Worm (Caenorhabditis elegans): ENCODE data around the gene shc-3.

ce11 chrX:13706607-13707006 lies 10.7 kb upstream of the shc-3 start, which contains the start of gene K02D3.1:
- no peak for TF ChIP-seq pqm-1 (tag; optimal IDR thresholded peaks at IDR 0.05)
- TF ChIP-seq ets-4 (tag; optimal IDR thresholded peaks at IDR 0.05): no peak
- no peak for TF ChIP-seq pha-4 (tag; optimal IDR thresholded peaks at IDR 0.05)
- TF ChIP-seq ama-1 (optimal IDR thresholded peaks at IDR 0.05): no peak
- no peak for TF ChIP-seq odd-2 (tag; optimal IDR thresholded peaks at IDR 0.05)
- TF ChIP-seq hlh-8 (tag; optimal IDR thresholded peaks at IDR 0.05): no peak
- no peak for TF ChIP-seq rnt-1 (tag; optimal IDR thresholded peaks at IDR 0.05)
- no peak for TF ChIP-seq unc-3 (GFP tag; conservative IDR thresholded peaks at IDR 0.05)
- TF ChIP-seq unc-3 (tag; optimal IDR thresholded peaks at IDR 0.05): no peak
- no peak for TF ChIP-seq ceh-31 (tag; optimal IDR thresholded peaks at IDR 0.05)
- no peak for TF ChIP-seq hlh-6 (tag; optimal IDR thresholded peaks at IDR 0.05)
- TF ChIP-seq hlh-30 (tag; optimal IDR thresholded peaks at IDR 0.05; ENCODE audit: insufficient read depth): no peak
- no peak for TF ChIP-seq nhr-11 (tag; optimal IDR thresholded peaks at IDR 0.05)
